Fruit fly (Drosophila melanogaster): ENCODE results near the gene knrl.

Gene knrl

dm6 chr3L:20600644-20601043 is 19.8 kb downstream of the knrl start:
- TF ChIP-seq CG14655 (GFP tag; optimal IDR thresholded peaks at IDR 0.05) (peak; percentile 68), CG15710 (tag; optimal IDR thresholded peaks at IDR 0.05) (peak; percentile 95), Snoo (tag; optimal IDR thresholded peaks at IDR 0.05) (peak; percentile 84), fd96Ca (GFP tag; IDR thresholded peaks at IDR 0.05) (no peak), rn (GFP tag; IDR thresholded peaks at IDR 0.05) (peak; percentile 63), CG34367 (tag; optimal IDR thresholded peaks at IDR 0.05) (peak; percentile 89), CG13204 (GFP tag; optimal IDR thresholded peaks at IDR 0.05) (peak; percentile 83), CG8159 (tag; optimal IDR thresholded peaks at IDR 0.05) (peak; percentile 95), CG4496 (GFP tag; IDR thresholded peaks at IDR 0.05) (peak; percentile 72; the same call in 1 of the 3 replicates), CG12605 (GFP tag; IDR thresholded peaks at IDR 0.05) (peak; percentile 68; the same call in 1 of the 2 replicates), CG10348 (GFP tag; IDR thresholded peaks at IDR 0.05) (no peak), CG32121 (GFP tag; IDR thresholded peaks at IDR 0.05) (peak; percentile 66), Ets98B (GFP tag; IDR thresholded peaks at IDR 0.05) (no peak), Pif1A (GFP tag; optimal IDR thresholded peaks at IDR 0.05) (peak; percentile 84), gl (tag; optimal IDR thresholded peaks at IDR 0.05) (peak; percentile 81), CG8301 (tag; optimal IDR thresholded peaks at IDR 0.05) (peak; percentile 64), CG9948 (tag; optimal IDR thresholded peaks at IDR 0.05) (peak; percentile 88), EcR (GFP tag; optimal IDR thresholded peaks at IDR 0.05) (peak; percentile 59), D1 (tag; optimal IDR thresholded peaks at IDR 0.05) (peak; percentile 66), Pif1B (GFP tag; optimal IDR thresholded peaks at IDR 0.05) (peak; percentile 84), CG17806 (tag; optimal IDR thresholded peaks at IDR 0.05) (peak; percentile 92)

DNA sequence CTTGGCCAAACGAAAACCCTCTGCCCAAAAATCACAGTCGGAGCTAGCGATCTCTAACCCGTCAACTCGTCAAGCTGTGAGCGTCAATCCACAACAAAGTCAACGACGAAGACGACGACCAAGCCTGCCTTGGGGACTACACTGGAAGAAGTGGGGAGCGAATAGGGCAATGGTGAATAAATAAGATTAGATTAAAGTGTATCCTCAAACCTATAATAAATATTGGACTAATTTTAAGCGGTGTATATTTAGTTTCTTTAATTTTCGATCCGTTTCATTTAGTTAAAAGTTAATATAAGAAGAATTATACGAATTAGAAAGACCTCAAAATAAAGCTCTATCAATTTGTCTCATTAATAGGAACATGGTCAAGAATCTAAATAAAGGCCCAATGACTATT is 24.6 kb downstream of the knrl start:
- TF ChIP-seq CG8159 (tag; optimal IDR thresholded peaks at IDR 0.05) (no peak), CG9948 (tag; optimal IDR thresholded peaks at IDR 0.05) (peak; percentile 12), Pif1B (GFP tag; optimal IDR thresholded peaks at IDR 0.05) (no peak), CG4496 (GFP tag; IDR thresholded peaks at IDR 0.05) (no peak), rn (GFP tag; IDR thresholded peaks at IDR 0.05) (no peak), CG10348 (GFP tag; IDR thresholded peaks at IDR 0.05) (no peak), CG15710 (tag; optimal IDR thresholded peaks at IDR 0.05) (no peak), CG32121 (GFP tag; IDR thresholded peaks at IDR 0.05) (no peak), fd96Ca (GFP tag; IDR thresholded peaks at IDR 0.05) (no peak), Pif1A (GFP tag; optimal IDR thresholded peaks at IDR 0.05) (no peak), CG34367 (tag; optimal IDR thresholded peaks at IDR 0.05) (no peak), EcR (GFP tag; optimal IDR thresholded peaks at IDR 0.05) (no peak), D1 (tag; optimal IDR thresholded peaks at IDR 0.05) (no peak), CG14655 (GFP tag; optimal IDR thresholded peaks at IDR 0.05) (peak; percentile 50), CG17806 (tag; optimal IDR thresholded peaks at IDR 0.05) (no peak), CG13204 (GFP tag; optimal IDR thresholded peaks at IDR 0.05) (no peak), Snoo (tag; optimal IDR thresholded peaks at IDR 0.05) (no peak), CG8301 (tag; optimal IDR thresholded peaks at IDR 0.05) (peak; percentile 0), Ets98B (GFP tag; IDR thresholded peaks at IDR 0.05) (0 out of 2 replicates have a peak, but pooled peaks have one; percentile 8), gl (tag; optimal IDR thresholded peaks at IDR 0.05) (no peak), CG12605 (GFP tag; IDR thresholded peaks at IDR 0.05) (no peak)

DNA sequence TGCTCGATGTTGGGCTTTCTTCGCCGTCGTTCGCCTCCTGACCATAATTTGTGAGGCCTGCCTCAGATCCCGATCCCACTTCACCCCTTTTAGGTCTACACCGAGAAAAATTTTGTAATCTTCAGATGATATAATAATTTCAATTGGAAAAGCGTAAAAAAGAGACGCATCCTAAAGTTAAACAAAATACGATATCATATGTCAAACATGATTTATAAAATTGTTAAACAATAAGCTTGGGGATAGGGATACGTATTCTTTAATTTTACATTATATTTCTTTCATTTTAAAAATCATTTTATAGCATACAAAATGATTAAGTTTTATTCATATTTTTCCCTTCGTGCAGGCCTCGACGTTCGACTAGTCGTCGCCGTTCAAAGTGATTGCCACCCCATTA is 27.9 kb downstream of the knrl start:
- TF ChIP-seq CG4496 (GFP tag; IDR thresholded peaks at IDR 0.05) (no peak), CG13204 (GFP tag; optimal IDR thresholded peaks at IDR 0.05) (peak; percentile 13), gl (tag; optimal IDR thresholded peaks at IDR 0.05) (peak; percentile 11), Pif1A (GFP tag; optimal IDR thresholded peaks at IDR 0.05) (peak; percentile 35), rn (GFP tag; IDR thresholded peaks at IDR 0.05) (no peak), CG8301 (tag; optimal IDR thresholded peaks at IDR 0.05) (peak; percentile 60), CG34367 (tag; optimal IDR thresholded peaks at IDR 0.05) (peak; percentile 61), CG17806 (tag; optimal IDR thresholded peaks at IDR 0.05) (peak; percentile 73), CG9948 (tag; optimal IDR thresholded peaks at IDR 0.05) (peak; percentile 74), EcR (GFP tag; optimal IDR thresholded peaks at IDR 0.05) (no peak), CG8159 (tag; optimal IDR thresholded peaks at IDR 0.05) (peak; percentile 80), Snoo (tag; optimal IDR thresholded peaks at IDR 0.05) (no peak), D1 (tag; optimal IDR thresholded peaks at IDR 0.05) (peak; percentile 24), CG15710 (tag; optimal IDR thresholded peaks at IDR 0.05) (peak; percentile 71), CG14655 (GFP tag; optimal IDR thresholded peaks at IDR 0.05) (peak; percentile 70)

DNA sequence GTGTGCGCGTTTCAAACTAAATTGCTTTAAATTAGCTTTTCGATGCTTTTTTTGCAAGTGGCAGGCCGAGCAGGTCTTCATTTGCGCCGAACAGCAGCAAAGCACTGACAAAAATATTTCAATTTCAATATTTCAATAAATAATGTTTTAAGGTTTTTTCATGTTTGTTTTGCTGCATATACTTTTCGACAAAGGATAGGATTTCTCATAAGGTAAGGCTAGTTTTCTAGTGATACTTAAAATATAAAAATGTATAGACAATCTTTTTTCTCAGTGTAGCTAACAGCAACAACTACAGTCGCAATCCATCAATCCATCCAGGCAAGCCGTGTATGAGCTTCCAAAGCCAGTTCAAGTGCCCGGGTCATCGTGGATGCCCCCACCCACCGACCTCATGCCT is 31.9 kb downstream of the knrl start:
- TF ChIP-seq CG9948 (tag; optimal IDR thresholded peaks at IDR 0.05) (peak; percentile 26), rn (GFP tag; IDR thresholded peaks at IDR 0.05) (no peak), CG4496 (GFP tag; IDR thresholded peaks at IDR 0.05) (no peak), gl (tag; optimal IDR thresholded peaks at IDR 0.05) (no peak), Ets98B (GFP tag; IDR thresholded peaks at IDR 0.05) (no peak), Snoo (tag; optimal IDR thresholded peaks at IDR 0.05) (no peak), CG10348 (GFP tag; IDR thresholded peaks at IDR 0.05) (no peak), CG17806 (tag; optimal IDR thresholded peaks at IDR 0.05) (peak; percentile 41), CG34367 (tag; optimal IDR thresholded peaks at IDR 0.05) (no peak), CG8301 (tag; optimal IDR thresholded peaks at IDR 0.05) (peak; percentile 18), Pif1B (GFP tag; optimal IDR thresholded peaks at IDR 0.05) (no peak), Pif1A (GFP tag; optimal IDR thresholded peaks at IDR 0.05) (no peak), CG8159 (tag; optimal IDR thresholded peaks at IDR 0.05) (peak; percentile 32), fd96Ca (GFP tag; IDR thresholded peaks at IDR 0.05) (no peak), EcR (GFP tag; optimal IDR thresholded peaks at IDR 0.05) (no peak), CG12605 (GFP tag; IDR thresholded peaks at IDR 0.05) (peak; percentile 45; the same call in 1 of the 2 replicates), D1 (tag; optimal IDR thresholded peaks at IDR 0.05) (no peak), CG15710 (tag; optimal IDR thresholded peaks at IDR 0.05) (no peak), CG13204 (GFP tag; optimal IDR thresholded peaks at IDR 0.05) (no peak), CG32121 (GFP tag; IDR thresholded peaks at IDR 0.05) (no peak), CG14655 (GFP tag; optimal IDR thresholded peaks at IDR 0.05) (peak; percentile 27)

dm6 chr3L:20586024-20586423 is 34.4 kb downstream of the knrl start:
- TF ChIP-seq EcR (GFP tag; optimal IDR thresholded peaks at IDR 0.05): no peak
- TF ChIP-seq Snoo (tag; optimal IDR thresholded peaks at IDR 0.05): no peak
- peak; percentile 43 for TF ChIP-seq CG17806 (tag; optimal IDR thresholded peaks at IDR 0.05)
- peak; percentile 1 for TF ChIP-seq Pif1B (GFP tag; optimal IDR thresholded peaks at IDR 0.05)
- peak; percentile 37 for TF ChIP-seq CG14655 (GFP tag; optimal IDR thresholded peaks at IDR 0.05)
- TF ChIP-seq CG8301 (tag; optimal IDR thresholded peaks at IDR 0.05): peak; percentile 32
- peak; percentile 53 for TF ChIP-seq CG8159 (tag; optimal IDR thresholded peaks at IDR 0.05)
- peak; percentile 62; the same call in 2 of the 3 replicates for TF ChIP-seq CG4496 (GFP tag; IDR thresholded peaks at IDR 0.05)
- TF ChIP-seq rn (GFP tag; IDR thresholded peaks at IDR 0.05): no peak
- TF ChIP-seq CG32121 (GFP tag; IDR thresholded peaks at IDR 0.05): peak; percentile 26; the same call in 1 of the 2 replicates
- peak; percentile 30 for TF ChIP-seq CG34367 (tag; optimal IDR thresholded peaks at IDR 0.05)
- peak; percentile 26 for TF ChIP-seq CG9948 (tag; optimal IDR thresholded peaks at IDR 0.05)
- TF ChIP-seq CG13204 (GFP tag; optimal IDR thresholded peaks at IDR 0.05): no peak
- TF ChIP-seq fd96Ca (GFP tag; IDR thresholded peaks at IDR 0.05): peak; percentile 56; the same call in 1 of the 3 replicates
- no peak for TF ChIP-seq D1 (tag; optimal IDR thresholded peaks at IDR 0.05)
- TF ChIP-seq Pif1A (GFP tag; optimal IDR thresholded peaks at IDR 0.05): peak; percentile 42
- peak; percentile 19; the same call in 1 of the 2 replicates for TF ChIP-seq Ets98B (GFP tag; IDR thresholded peaks at IDR 0.05)
- no peak for TF ChIP-seq gl (tag; optimal IDR thresholded peaks at IDR 0.05)
- peak; percentile 46 for TF ChIP-seq CG15710 (tag; optimal IDR thresholded peaks at IDR 0.05)

Measured in whole organism, pupa.